Fruit fly (Drosophila melanogaster) whole organism, embryonic: ENCODE results near the gene Tdg.

Experiments
- Atf3 ChIP-seq: fragments of 200-800 bp; sonication (Bioruptor generic); optimal IDR thresholded peaks from 3 replicates; lab custom pipeline; 2016; ENCODE audit warnings: missing biosample characterization, missing genetic modification characterization
- CG10366 ChIP-seq: fragments of 200-800 bp; sonication (Bioruptor generic); IDR thresholded peaks from 2 replicates; pipeline ENCODE4 v1.3.6; 2022; ENCODE audit warnings: missing biosample characterization, missing genetic modification characterization
- CG10431 ChIP-seq: fragments of 200-800 bp; sonication (Bioruptor generic); optimal IDR thresholded peaks from 3 replicates; lab custom pipeline; 2018; ENCODE audit warnings: missing biosample characterization, mild to moderate bottlenecking, missing genetic modification characterization
- CG11560 ChIP-seq: fragments of 200-800 bp; sonication (Bioruptor generic); IDR thresholded peaks from 3 replicates; pipeline ENCODE4 v1.3.6; 2022; ENCODE audit warnings: missing biosample characterization, missing genetic modification characterization
- CG12744 ChIP-seq: fragments of 200-800 bp; sonication (Bioruptor generic); optimal IDR thresholded peaks from 2 replicates; lab custom pipeline; 2016; ENCODE audit warnings: missing biosample characterization, missing genetic modification characterization
- CG14860 ChIP-seq: fragments of 200-800 bp; sonication (Bioruptor generic); IDR thresholded peaks from 3 replicates; pipeline ENCODE4 v1.3.6; 2022; ENCODE audit warnings: missing biosample characterization, missing genetic modification characterization; ENCODE audit not compliant: partially characterized antibody
- CG15073 ChIP-seq: fragments of 200-800 bp; sonication (Bioruptor generic); optimal IDR thresholded peaks from 2 replicates; lab custom pipeline; 2016; ENCODE audit warnings: missing biosample characterization, missing genetic modification characterization
- CG16813 ChIP-seq: fragments of 200-800 bp; sonication (Bioruptor generic); IDR thresholded peaks from 3 replicates; pipeline ENCODE4 v1.3.6; 2022; ENCODE audit warnings: missing biosample characterization, missing genetic modification characterization; ENCODE audit not compliant: partially characterized antibody
- CG2120 ChIP-seq: fragments of 200-800 bp; sonication (Bioruptor generic); optimal IDR thresholded peaks from 3 replicates; lab custom pipeline; 2016; ENCODE audit warnings: missing biosample characterization, missing genetic modification characterization
- CG2889 ChIP-seq: fragments of 200-800 bp; sonication (Bioruptor generic); IDR thresholded peaks from 3 replicates; pipeline ENCODE4 v1.3.6; 2022; ENCODE audit warnings: missing biosample characterization, missing genetic modification characterization
- CG30020 ChIP-seq: fragments of 200-800 bp; optimal IDR thresholded peaks from 2 replicates; lab custom pipeline; 2019; ENCODE audit warnings: missing biosample characterization, mild to moderate bottlenecking, missing genetic modification characterization, moderate library complexity
- CG32767 ChIP-seq: fragments of 200-800 bp; sonication (Bioruptor generic); IDR thresholded peaks from 2 replicates; pipeline ENCODE4 v1.3.6; 2022; ENCODE audit warnings: missing biosample characterization, missing genetic modification characterization
- CG3281 ChIP-seq: fragments of 200-800 bp; sonication (Bioruptor generic); optimal IDR thresholded peaks from 3 replicates; lab custom pipeline; 2017; ENCODE audit warnings: missing biosample characterization, mild to moderate bottlenecking, missing genetic modification characterization
- CG34376 ChIP-seq: fragments of 200-800 bp; sonication (Bioruptor generic); optimal IDR thresholded peaks from 2 replicates; lab custom pipeline; 2018; ENCODE audit warnings: missing biosample characterization, mild to moderate bottlenecking, missing genetic modification characterization
- CG34422 ChIP-seq: fragments of 200-800 bp; sonication (Bioruptor generic); IDR thresholded peaks from 3 replicates; pipeline ENCODE4 v1.3.6; 2022; ENCODE audit warnings: missing biosample characterization, missing genetic modification characterization
- CG6765 ChIP-seq: fragments of 200-800 bp; sonication (Bioruptor generic); optimal IDR thresholded peaks from 3 replicates; lab custom pipeline; 2017; ENCODE audit warnings: missing biosample characterization, mild to moderate bottlenecking, missing genetic modification characterization
- CG7928 ChIP-seq: fragments of 200-800 bp; sonication (Bioruptor generic); optimal IDR thresholded peaks from 2 replicates; lab custom pipeline; 2017; ENCODE audit warnings: missing biosample characterization, mild to moderate bottlenecking, missing genetic modification characterization
- CG8765 ChIP-seq: fragments of 200-800 bp; sonication (Bioruptor generic); IDR thresholded peaks from 2 replicates; pipeline ENCODE4 v1.3.6; 2022; ENCODE audit warnings: missing biosample characterization, missing genetic modification characterization
- Chrac-16 ChIP-seq: fragments of 200-800 bp; sonication (Bioruptor generic); optimal IDR thresholded peaks from 3 replicates; lab custom pipeline; 2016; ENCODE audit warnings: missing biosample characterization, missing genetic modification characterization
- D19A ChIP-seq: fragments of 200-800 bp; optimal IDR thresholded peaks from 3 replicates; lab custom pipeline; 2019; ENCODE audit warnings: missing biosample characterization, mild to moderate bottlenecking, missing genetic modification characterization, moderate library complexity
- D19B ChIP-seq: fragments of 200-800 bp; sonication (Bioruptor generic); optimal IDR thresholded peaks from 2 replicates; lab custom pipeline; 2017; ENCODE audit warnings: missing biosample characterization, mild to moderate bottlenecking, missing genetic modification characterization
- GATAe ChIP-seq: fragments of 200-800 bp; sonication (Bioruptor generic); conservative IDR thresholded peaks from 2 replicates; pipeline ENCODE4 v1.3.6; 2022; ENCODE audit warnings: missing biosample characterization, missing genetic modification characterization
- HmgZ ChIP-seq: fragments of 200-800 bp; sonication (Bioruptor generic); optimal IDR thresholded peaks from 2 replicates; lab custom pipeline; 2018; ENCODE audit warnings: missing biosample characterization, mild to moderate bottlenecking, missing genetic modification characterization
- Hr78 ChIP-seq, 2 experiments: fragments of 200-800 bp in 1 of 2; fragments of >200 bp in 1 of 2; sonication (Bioruptor generic) in 1 of 2; optimal IDR thresholded peaks; 2 replicates each; lab custom pipeline; 2017 to 2019; ENCODE audit warnings: missing biosample characterization in 2 of 2, missing genetic modification characterization in 2 of 2, mild to moderate bottlenecking in 1 of 2, moderate library complexity in 1 of 2
- MBD-R2 ChIP-seq: fragments of 200-800 bp; sonication (Bioruptor generic); IDR thresholded peaks from 2 replicates; pipeline ENCODE4 v1.3.6; 2022; ENCODE audit warnings: missing biosample characterization, missing genetic modification characterization
- Meics ChIP-seq: fragments of 200-800 bp; sonication (Bioruptor generic); optimal IDR thresholded peaks from 2 replicates; lab custom pipeline; 2017; ENCODE audit warnings: missing biosample characterization, mild to moderate bottlenecking, missing genetic modification characterization
- Nf-YC ChIP-seq: fragments of 200-800 bp; optimal IDR thresholded peaks from 3 replicates; lab custom pipeline; 2019; ENCODE audit warnings: missing biosample characterization, mild to moderate bottlenecking, missing genetic modification characterization, moderate library complexity
- Side ChIP-seq: fragments of 200-800 bp; sonication (Bioruptor generic); optimal IDR thresholded peaks from 2 replicates; lab custom pipeline; 2016; ENCODE audit warnings: missing biosample characterization, missing genetic modification characterization
- Sin3A ChIP-seq: fragments of >200 bp; optimal IDR thresholded peaks from 2 replicates; lab custom pipeline; 2018
- Stat92E ChIP-seq, 3 experiments: fragments of >200 bp in 2 of 3; fragments of 200-800 bp in 1 of 3; sonication (Bioruptor generic) in 1 of 3; optimal IDR thresholded peaks; 2 replicates each; lab custom pipeline; 2017 to 2019; ENCODE audit warnings: missing biosample characterization in 3 of 3, missing genetic modification characterization in 3 of 3, mild to moderate bottlenecking in 1 of 3, moderate library complexity in 1 of 3
- al ChIP-seq: fragments of 200-800 bp; sonication (Bioruptor generic); IDR thresholded peaks from 2 replicates; pipeline ENCODE4 v1.3.6; 2022; ENCODE audit warnings: missing biosample characterization, missing genetic modification characterization
- cad ChIP-seq: fragments of >200 bp; optimal IDR thresholded peaks from 2 replicates; lab custom pipeline; 2017; ENCODE audit warnings: missing biosample characterization, missing genetic modification characterization
- croc ChIP-seq: fragments of 200-800 bp; sonication (Bioruptor generic); conservative IDR thresholded peaks from 3 replicates; pipeline ENCODE4 v1.3.6; 2022; ENCODE audit warnings: missing biosample characterization, missing genetic modification characterization
- dmrt99B ChIP-seq: fragments of 200-800 bp; sonication (Bioruptor generic); optimal IDR thresholded peaks from 2 replicates; lab custom pipeline; 2018; ENCODE audit warnings: missing biosample characterization, mild to moderate bottlenecking, missing genetic modification characterization, moderate library complexity
- dysf ChIP-seq: fragments of 200-800 bp; sonication (Bioruptor generic); IDR thresholded peaks from 3 replicates; pipeline ENCODE4 v1.3.6; 2022; ENCODE audit warnings: missing biosample characterization, missing genetic modification characterization
- eyg ChIP-seq: fragments of 200-800 bp; sonication (Bioruptor generic); optimal IDR thresholded peaks from 3 replicates; lab custom pipeline; 2016; ENCODE audit warnings: missing biosample characterization, missing genetic modification characterization
- fd102C ChIP-seq: fragments of 200-800 bp; sonication (Bioruptor generic); optimal IDR thresholded peaks from 2 replicates; lab custom pipeline; 2018; ENCODE audit warnings: missing biosample characterization, mild to moderate bottlenecking, missing genetic modification characterization, moderate library complexity
- gsb ChIP-seq: fragments of 200-800 bp; sonication (Bioruptor generic); IDR thresholded peaks from 2 replicates; pipeline ENCODE4 v1.3.6; 2022; ENCODE audit warnings: missing biosample characterization, missing genetic modification characterization
- her ChIP-seq: fragments of 200-800 bp; sonication (Bioruptor generic); optimal IDR thresholded peaks from 2 replicates; lab custom pipeline; 2016; ENCODE audit warnings: missing biosample characterization, missing genetic modification characterization
- klu ChIP-seq: fragments of 200-800 bp; sonication (Bioruptor generic); IDR thresholded peaks from 2 replicates; pipeline ENCODE4 v1.3.6; 2022; ENCODE audit warnings: missing biosample characterization, missing genetic modification characterization
- lab ChIP-seq: fragments of 200-800 bp; sonication (Bioruptor generic); optimal IDR thresholded peaks from 3 replicates; lab custom pipeline; 2017; ENCODE audit warnings: missing biosample characterization, missing genetic modification characterization, mild to moderate bottlenecking, moderate library complexity, missing genetic modification reagents
- lmd ChIP-seq: fragments of 200-800 bp; sonication (Bioruptor generic); IDR thresholded peaks from 2 replicates; pipeline ENCODE4 v1.3.6; 2022; ENCODE audit warnings: missing biosample characterization, missing genetic modification characterization
- lola ChIP-seq, 3 experiments: fragments of >200 bp in 2 of 3; fragments of 200-800 bp in 1 of 3; sonication (Bioruptor generic) in 1 of 3; optimal IDR thresholded peaks; 2 replicates each; lab custom pipeline; 2017 to 2019; ENCODE audit warnings: missing biosample characterization in 3 of 3, missing genetic modification characterization in 3 of 3, mild to moderate bottlenecking in 1 of 3, moderate library complexity in 1 of 3
- luna ChIP-seq: fragments of 200-800 bp; sonication (Bioruptor generic); optimal IDR thresholded peaks from 2 replicates; lab custom pipeline; 2016; ENCODE audit warnings: missing biosample characterization, missing genetic modification characterization
- mirr ChIP-seq: fragments of 200-800 bp; sonication (Bioruptor generic); optimal IDR thresholded peaks from 3 replicates; lab custom pipeline; 2018; ENCODE audit warnings: missing biosample characterization, mild to moderate bottlenecking, missing genetic modification characterization
- sc ChIP-seq, 3 experiments: fragments of >200 bp in 2 of 3; fragments of 200-800 bp in 1 of 3; sonication (Bioruptor generic) in 1 of 3; optimal IDR thresholded peaks; 2 replicates in 2 of 3; 3 replicates in 1 of 3; lab custom pipeline; 2017; ENCODE audit warnings: mild to moderate bottlenecking in 1 of 3, missing biosample characterization in 1 of 3, missing genetic modification characterization in 1 of 3, missing genetic modification reagents in 1 of 3
- slou ChIP-seq: fragments of 200-800 bp; sonication (Bioruptor generic); optimal IDR thresholded peaks from 3 replicates; lab custom pipeline; 2016; ENCODE audit warnings: missing biosample characterization, missing genetic modification characterization
- sob ChIP-seq: fragments of 200-800 bp; sonication (Bioruptor generic); IDR thresholded peaks from 2 replicates; pipeline ENCODE4 v1.3.6; 2022; ENCODE audit warnings: missing biosample characterization, missing genetic modification characterization
- tin ChIP-seq: fragments of 200-800 bp; sonication (Bioruptor generic); optimal IDR thresholded peaks from 3 replicates; lab custom pipeline; 2016; ENCODE audit warnings: missing biosample characterization, missing genetic modification characterization
- wdn ChIP-seq: fragments of 200-800 bp; sonication (Bioruptor generic); IDR thresholded peaks from 2 replicates; pipeline ENCODE4 v1.3.6; 2022; ENCODE audit warnings: missing biosample characterization, missing genetic modification characterization

The Tdg gene

DNA sequence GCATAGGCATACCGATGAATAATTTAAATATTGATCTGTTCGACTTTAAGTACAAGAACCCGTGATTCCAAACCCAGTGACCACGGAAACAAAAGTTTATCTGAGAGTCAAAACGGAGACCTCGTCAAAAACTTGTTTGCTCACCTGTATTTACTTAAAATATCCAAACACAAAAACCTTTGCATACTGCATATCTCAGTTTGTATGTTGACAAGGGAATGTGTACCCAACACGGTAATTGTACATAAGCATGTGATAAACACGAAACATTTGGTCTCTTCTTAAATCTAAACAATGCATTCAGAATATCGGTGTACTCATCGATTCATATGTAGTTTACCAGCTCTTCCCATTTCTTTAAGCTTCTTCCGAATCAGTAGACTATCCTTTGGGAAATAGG, 59.9 kb downstream of the Tdg start (continued):
- TF ChIP-seq CG10366 (peak; percentile 58; the same call in 1 of the 2 replicates), CG6765 (peak; percentile 91), dmrt99B (peak; percentile 85), Hr78 (GFP tag; optimal IDR thresholded peaks at IDR 0.05; lab: Kevin White, UChicago) (peak in 1 of 2 experiments; percentile 53), CG7928 (GFP tag; lab: Kevin White, UChicago) (peak; percentile 59), fd102C (GFP tag; lab: Kevin White, UChicago) (peak; percentile 100), tin (GFP tag; lab: Kevin White, UChicago) (peak; percentile 70), croc (GFP tag; lab: Robert Waterston, UW) (no peak; the same call in 2 of the 3 replicates), eyg (GFP tag; lab: Kevin White, UChicago) (peak; percentile 90), Side (GFP tag; lab: Kevin White, UChicago) (peak; percentile 94), her (GFP tag; lab: Kevin White, UChicago) (peak; percentile 88), D19A (peak; percentile 85), CG34376 (GFP tag; lab: Kevin White, UChicago) (peak; percentile 78), GATAe (no peak), mirr (peak; percentile 87), lab (GFP tag; lab: Kevin White, UChicago) (peak; percentile 96), CG10431 (peak; percentile 96), luna (GFP tag; lab: Kevin White, UChicago) (peak; percentile 22), klu (GFP tag; lab: Robert Waterston, UW) (no peak), dysf (GFP tag; lab: Robert Waterston, UW) (no peak; the same call in 2 of the 3 replicates), Sin3A (lab: Kevin White, UChicago) (no peak), wdn (no peak), CG14860 (GFP tag; lab: Robert Waterston, UW) (no peak), sob (no peak; the same call in 1 of the 2 replicates), CG15073 (GFP tag; lab: Kevin White, UChicago) (no peak), CG30020 (tag; lab: Kevin White, UChicago) (peak; percentile 59), Stat92E (GFP tag; optimal IDR thresholded peaks at IDR 0.05; lab: Kevin White, UChicago) (peak in 1 of 3 experiments; percentile 78), lmd (GFP tag; lab: Robert Waterston, UW) (no peak), D19B (GFP tag; lab: Kevin White, UChicago) (peak; percentile 52), Atf3 (GFP tag; lab: Kevin White, UChicago) (peak; percentile 88), al (no peak), Chrac-16 (GFP tag; lab: Kevin White, UChicago) (peak; percentile 33), lola (GFP tag; optimal IDR thresholded peaks at IDR 0.05; lab: Kevin White, UChicago) (peak in 1 of 3 experiments; percentile 91), Nf-YC (tag; lab: Kevin White, UChicago) (peak; percentile 70), HmgZ (tag; lab: Kevin White, UChicago) (peak; percentile 93), CG34422 (GFP tag; lab: Robert Waterston, UW) (no peak; the same call in 2 of the 3 replicates), CG16813 (no peak), CG8765 (no peak), gsb (GFP tag; lab: Robert Waterston, UW) (peak; percentile 76), CG32767 (GFP tag; lab: Robert Waterston, UW) (peak; percentile 84; the same call in 1 of the 2 replicates), CG2120 (GFP tag; lab: Kevin White, UChicago) (peak; percentile 53), Meics (peak; percentile 87), sc (optimal IDR thresholded peaks at IDR 0.05; lab: Kevin White, UChicago) (no peak), sc (GFP tag; optimal IDR thresholded peaks at IDR 0.05; lab: Kevin White, UChicago) (peak; percentile 95), cad (no peak), CG12744 (GFP tag; lab: Kevin White, UChicago) (peak; percentile 91), slou (peak; percentile 50), CG11560 (tag; lab: Robert Waterston, UW) (no peak), CG3281 (GFP tag; lab: Kevin White, UChicago) (peak; percentile 87), CG2889 (GFP tag; lab: Robert Waterston, UW) (no peak), MBD-R2 (peak; percentile 42; the same call in 1 of the 2 replicates)
